Fruit fly (Drosophila melanogaster): ENCODE measurements around the gene Efa6.
A peak's percentile ranks its signal among the peaks of the same experiment; 100 is the strongest.

The Efa6 gene

DNA sequence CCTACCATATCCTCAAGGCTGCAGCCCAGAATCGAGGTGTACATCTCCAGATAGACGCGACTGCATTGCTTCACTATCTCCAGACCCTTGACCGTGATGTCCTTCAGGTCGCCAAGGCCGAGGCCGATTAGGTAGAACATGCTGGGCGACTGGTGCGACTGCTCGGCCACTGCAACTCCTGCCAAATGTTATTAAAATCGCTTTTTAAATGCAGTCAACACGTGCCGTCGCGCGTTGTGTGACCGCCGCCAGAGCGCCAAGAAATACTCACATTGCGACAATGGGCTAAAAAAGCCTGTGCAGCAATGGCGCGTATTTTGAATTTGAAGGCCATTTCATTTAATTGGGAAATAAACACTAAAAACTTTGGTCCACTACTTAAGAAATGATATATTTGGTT lies 4.6 kb upstream of the Efa6 start, which contains the start of gene Dph5 (continued):
- TF ChIP-seq sisA (GFP tag; IDR thresholded peaks at IDR 0.05) (no peak), chn (GFP tag; optimal IDR thresholded peaks at IDR 0.05) (no peak), CG7786 (GFP tag; optimal IDR thresholded peaks at IDR 0.05) (no peak), Hr51 (GFP tag; optimal IDR thresholded peaks at IDR 0.05) (no peak), Vsx1 (GFP tag; optimal IDR thresholded peaks at IDR 0.05) (no peak), D19A (tag; optimal IDR thresholded peaks at IDR 0.05) (no peak), CG14710 (tag; optimal IDR thresholded peaks at IDR 0.05) (peak; percentile 0), Rx (GFP tag; IDR thresholded peaks at IDR 0.05) (no peak), pzg (GFP tag; optimal IDR thresholded peaks at IDR 0.05) (peak; percentile 61), ken (GFP tag; IDR thresholded peaks at IDR 0.05) (no peak), onecut (GFP tag; IDR thresholded peaks at IDR 0.05) (no peak), ro (GFP tag; IDR thresholded peaks at IDR 0.05) (no peak), tap (tag; optimal IDR thresholded peaks at IDR 0.05) (no peak), CG11247 (GFP tag; IDR thresholded peaks at IDR 0.05) (no peak), pan (optimal IDR thresholded peaks at IDR 0.05) (no peak), pan (GFP tag; optimal IDR thresholded peaks at IDR 0.05 in 1 of 2, IDR thresholded peaks at IDR 0.05 in 1 of 2) (no peak), bab2 (GFP tag; optimal IDR thresholded peaks at IDR 0.05) (no peak), Fer2 (tag; optimal IDR thresholded peaks at IDR 0.05) (no peak), CG15696 (tag; optimal IDR thresholded peaks at IDR 0.05) (no peak), CG13775 (GFP tag; optimal IDR thresholded peaks at IDR 0.05) (no peak), sug (tag; optimal IDR thresholded peaks at IDR 0.05) (no peak), BEAF-32 (GFP tag; optimal IDR thresholded peaks at IDR 0.05) (peak; percentile 12), gfzf (GFP tag; optimal IDR thresholded peaks at IDR 0.05) (peak; percentile 83), MESR4 (GFP tag; optimal IDR thresholded peaks at IDR 0.05) (peak; percentile 70), Hmr (GFP tag; optimal IDR thresholded peaks at IDR 0.05) (no peak), fd64A (GFP tag; optimal IDR thresholded peaks at IDR 0.05) (no peak), zen (tag; optimal IDR thresholded peaks at IDR 0.05) (peak; percentile 5), CG10267 (tag; optimal IDR thresholded peaks at IDR 0.05) (no peak), Adf1 (GFP tag; IDR thresholded peaks at IDR 0.05) (no peak), Xbp1 (GFP tag; optimal IDR thresholded peaks at IDR 0.05) (no peak), CG31441 (GFP tag; IDR thresholded peaks at IDR 0.05) (no peak), Bdp1 (GFP tag; optimal IDR thresholded peaks at IDR 0.05) (no peak), Bgb (GFP tag; IDR thresholded peaks at IDR 0.05; ENCODE audit: partially characterized antibody) (0 out of 2 replicates have a peak, but pooled peaks have one; percentile 9), Lim3 (GFP tag; IDR thresholded peaks at IDR 0.05) (no peak), CG3407 (GFP tag; optimal IDR thresholded peaks at IDR 0.05) (no peak), HLH3B (GFP tag; IDR thresholded peaks at IDR 0.05) (no peak), CG7928 (GFP tag; optimal IDR thresholded peaks at IDR 0.05) (no peak), repo (GFP tag; optimal IDR thresholded peaks at IDR 0.05) (no peak), CG6272 (GFP tag; IDR thresholded peaks at IDR 0.05) (no peak), CG12299 (tag; optimal IDR thresholded peaks at IDR 0.05) (no peak), CG6765 (GFP tag; optimal IDR thresholded peaks at IDR 0.05) (no peak), CG4360 (GFP tag; IDR thresholded peaks at IDR 0.05) (no peak), CG7963 (GFP tag; IDR thresholded peaks at IDR 0.05; ENCODE audit: partially characterized antibody) (0 out of 3 replicates have a peak, but pooled peaks have one; percentile 23), Chrac-16 (GFP tag; optimal IDR thresholded peaks at IDR 0.05) (no peak), D19B (GFP tag; optimal IDR thresholded peaks at IDR 0.05) (no peak), CG10366 (GFP tag; IDR thresholded peaks at IDR 0.05) (no peak), Sin3A (optimal IDR thresholded peaks at IDR 0.05) (no peak), Dref (GFP tag; IDR thresholded peaks at IDR 0.05) (no peak), HmgZ (tag; optimal IDR thresholded peaks at IDR 0.05) (no peak), CG5180 (GFP tag; optimal IDR thresholded peaks at IDR 0.05) (no peak), CG4282 (GFP tag; optimal IDR thresholded peaks at IDR 0.05) (no peak), CG13894 (tag; optimal IDR thresholded peaks at IDR 0.05) (no peak)
